Fruit fly (Drosophila melanogaster) whole organism, embryonic: Measurements from ENCODE around the gene CdGAPr.

Source experiments
- Adf1 ChIP-seq: fragments of 200-800 bp; sonication (Bioruptor generic); IDR thresholded peaks from 2 replicates; pipeline ENCODE4 v1.3.6; 2022; ENCODE audit warnings: missing biosample characterization, missing genetic modification characterization
- BEAF-32 ChIP-seq: fragments of 200-800 bp; sonication (Bioruptor generic); optimal IDR thresholded peaks from 3 replicates; lab custom pipeline; 2017; ENCODE audit warnings: missing biosample characterization, missing genetic modification characterization, mild to moderate bottlenecking, moderate library complexity, missing genetic modification reagents
- Blimp-1 ChIP-seq: fragments of 200-800 bp; sonication (Bioruptor generic); optimal IDR thresholded peaks from 3 replicates; lab custom pipeline; 2018; ENCODE audit warnings: missing biosample characterization, missing genetic modification characterization, mild to moderate bottlenecking, moderate library complexity, missing genetic modification reagents
- CG11696 ChIP-seq: fragments of 200-800 bp; sonication (Bioruptor generic); IDR thresholded peaks from 2 replicates; pipeline ENCODE4 v1.3.6; 2022; ENCODE audit warnings: missing biosample characterization, missing genetic modification characterization
- CG12391 ChIP-seq: fragments of 200-800 bp; sonication (Bioruptor generic); optimal IDR thresholded peaks from 3 replicates; lab custom pipeline; 2018; ENCODE audit warnings: missing biosample characterization, mild to moderate bottlenecking, missing genetic modification characterization, moderate library complexity
- CG12659 ChIP-seq: fragments of 200-800 bp; sonication (Bioruptor generic); optimal IDR thresholded peaks from 3 replicates; lab custom pipeline; 2017; ENCODE audit warnings: mild to moderate bottlenecking, missing biosample characterization, missing genetic modification reagents, missing genetic modification characterization
- CG15073 ChIP-seq: fragments of 200-800 bp; sonication (Bioruptor generic); optimal IDR thresholded peaks from 2 replicates; lab custom pipeline; 2016; ENCODE audit warnings: missing biosample characterization, missing genetic modification characterization
- CG15601 ChIP-seq: fragments of 200-800 bp; sonication (Bioruptor generic); optimal IDR thresholded peaks from 3 replicates; lab custom pipeline; 2019; ENCODE audit warnings: missing biosample characterization, mild to moderate bottlenecking, missing genetic modification characterization, moderate library complexity
- CG17829 ChIP-seq: fragments of 200-800 bp; optimal IDR thresholded peaks from 2 replicates; lab custom pipeline; 2019; ENCODE audit warnings: missing biosample characterization, mild to moderate bottlenecking, missing genetic modification characterization, moderate library complexity
- CG2199 ChIP-seq: fragments of 200-800 bp; sonication (Bioruptor generic); IDR thresholded peaks from 3 replicates; pipeline ENCODE4 v1.3.6; 2022; ENCODE audit warnings: missing biosample characterization, missing genetic modification characterization
- CG30020 ChIP-seq: fragments of 200-800 bp; optimal IDR thresholded peaks from 2 replicates; lab custom pipeline; 2019; ENCODE audit warnings: missing biosample characterization, mild to moderate bottlenecking, missing genetic modification characterization, moderate library complexity
- CG31365 ChIP-seq: fragments of 200-800 bp; sonication (Bioruptor generic); optimal IDR thresholded peaks from 2 replicates; lab custom pipeline; 2018; ENCODE audit warnings: missing biosample characterization, mild to moderate bottlenecking, missing genetic modification characterization
- CG32532 ChIP-seq: fragments of 200-800 bp; sonication (Bioruptor generic); IDR thresholded peaks from 2 replicates; pipeline ENCODE4 v1.3.6; 2022; ENCODE audit warnings: missing biosample characterization, missing genetic modification characterization
- CG32767 ChIP-seq: fragments of 200-800 bp; sonication (Bioruptor generic); IDR thresholded peaks from 2 replicates; pipeline ENCODE4 v1.3.6; 2022; ENCODE audit warnings: missing biosample characterization, missing genetic modification characterization
- CG4424 ChIP-seq: fragments of 200-800 bp; sonication (Bioruptor generic); optimal IDR thresholded peaks from 3 replicates; lab custom pipeline; 2016; ENCODE audit warnings: missing biosample characterization, missing genetic modification characterization
- CG4617 ChIP-seq: fragments of 200-800 bp; sonication (Bioruptor generic); optimal IDR thresholded peaks from 3 replicates; lab custom pipeline; 2016; ENCODE audit warnings: missing biosample characterization, missing genetic modification characterization, borderline replicate concordance
- CG7372 ChIP-seq: fragments of 200-800 bp; sonication (Bioruptor generic); IDR thresholded peaks from 2 replicates; pipeline ENCODE4 v1.3.6; 2022; ENCODE audit warnings: missing biosample characterization, missing genetic modification characterization
- CG8290 ChIP-seq, 3 experiments: fragments of 200-800 bp; sonication (Bioruptor generic); optimal IDR thresholded peaks; 2 replicates each; lab custom pipeline; 2016 to 2019; ENCODE audit warnings: missing biosample characterization in 3 of 3, missing genetic modification characterization in 3 of 3, mild to moderate bottlenecking in 2 of 3, moderate library complexity in 1 of 3
- CG9817 ChIP-seq: fragments of 200-800 bp; sonication (Bioruptor generic); optimal IDR thresholded peaks from 2 replicates; lab custom pipeline; 2018; ENCODE audit warnings: missing biosample characterization, mild to moderate bottlenecking, missing genetic modification characterization, moderate library complexity
- D19A ChIP-seq: fragments of 200-800 bp; optimal IDR thresholded peaks from 3 replicates; lab custom pipeline; 2019; ENCODE audit warnings: missing biosample characterization, mild to moderate bottlenecking, missing genetic modification characterization, moderate library complexity
- Dp ChIP-seq: fragments of 200-800 bp; sonication (Bioruptor generic); optimal IDR thresholded peaks from 2 replicates; lab custom pipeline; 2018; ENCODE audit warnings: missing biosample characterization, mild to moderate bottlenecking, missing genetic modification characterization, moderate library complexity
- E2f2 ChIP-seq: fragments of 200-800 bp; sonication (Bioruptor generic); IDR thresholded peaks from 2 replicates; pipeline ENCODE4 v1.3.6; 2022; ENCODE audit warnings: missing biosample characterization, missing genetic modification characterization
- HLHmδ ChIP-seq: fragments of 200-800 bp; sonication (Bioruptor generic); optimal IDR thresholded peaks from 2 replicates; lab custom pipeline; 2018; ENCODE audit warnings: missing biosample characterization, mild to moderate bottlenecking, missing genetic modification characterization, moderate library complexity
- HmgD ChIP-seq: fragments of 200-800 bp; sonication (Bioruptor generic); optimal IDR thresholded peaks from 3 replicates; lab custom pipeline; 2016; ENCODE audit warnings: missing biosample characterization, missing genetic modification characterization
- Lhr ChIP-seq: fragments of 200-800 bp; sonication (Bioruptor generic); optimal IDR thresholded peaks from 3 replicates; lab custom pipeline; 2017; ENCODE audit warnings: mild to moderate bottlenecking, missing biosample characterization, missing genetic modification reagents, missing genetic modification characterization
- Med ChIP-seq: fragments of 200-800 bp; sonication (Bioruptor generic); peaks from one replicate; lab custom pipeline; 2016; ENCODE audit warnings: missing biosample characterization, missing genetic modification characterization, mild to moderate bottlenecking, inconsistent platforms, moderate library complexity
- Meics ChIP-seq: fragments of 200-800 bp; sonication (Bioruptor generic); optimal IDR thresholded peaks from 2 replicates; lab custom pipeline; 2017; ENCODE audit warnings: missing biosample characterization, mild to moderate bottlenecking, missing genetic modification characterization
- Mes4 ChIP-seq: fragments of 200-800 bp; sonication (Bioruptor generic); optimal IDR thresholded peaks from 2 replicates; lab custom pipeline; 2016; ENCODE audit warnings: missing biosample characterization, missing genetic modification characterization
- Nf-YC ChIP-seq: fragments of 200-800 bp; optimal IDR thresholded peaks from 3 replicates; lab custom pipeline; 2019; ENCODE audit warnings: missing biosample characterization, mild to moderate bottlenecking, missing genetic modification characterization, moderate library complexity
- Poxn ChIP-seq: fragments of 200-800 bp; sonication (Bioruptor generic); IDR thresholded peaks from 2 replicates; pipeline ENCODE4 v1.3.6; 2022; ENCODE audit warnings: missing biosample characterization, missing genetic modification characterization
- Trl ChIP-seq, 3 experiments: fragments of >200 bp in 2 of 3; fragments of 200-800 bp in 1 of 3; sonication (Bioruptor generic) in 1 of 3; optimal IDR thresholded peaks; 2 replicates in 1 of 3; 3 replicates in 2 of 3; lab custom pipeline; 2016 to 2017; ENCODE audit warnings: missing biosample characterization in 1 of 3, missing genetic modification characterization in 1 of 3
- aop ChIP-seq: fragments of 200-800 bp; sonication (Bioruptor generic); IDR thresholded peaks from 2 replicates; pipeline ENCODE4 v1.3.6; 2022; ENCODE audit warnings: missing biosample characterization, missing genetic modification characterization
- caup ChIP-seq: fragments of 200-800 bp; sonication (Bioruptor generic); optimal IDR thresholded peaks from 3 replicates; lab custom pipeline; 2017; ENCODE audit warnings: missing biosample characterization, mild to moderate bottlenecking, missing genetic modification characterization, moderate library complexity; ENCODE audit not compliant: severe bottlenecking
- cwo ChIP-seq: fragments of 200-800 bp; sonication (Bioruptor generic); optimal IDR thresholded peaks from 3 replicates; lab custom pipeline; 2017; ENCODE audit warnings: missing biosample characterization, missing genetic modification characterization, mild to moderate bottlenecking, moderate library complexity, missing genetic modification reagents
- ems ChIP-seq: fragments of 200-800 bp; sonication (Bioruptor generic); optimal IDR thresholded peaks from 3 replicates; lab custom pipeline; 2016; ENCODE audit warnings: missing biosample characterization, missing genetic modification characterization
- insv ChIP-seq, 2 experiments: fragments of 200-800 bp; sonication (Bioruptor generic); optimal IDR thresholded peaks; 3 replicates each; lab custom pipeline; 2016 to 2018; ENCODE audit warnings: missing biosample characterization in 2 of 2, missing genetic modification characterization in 2 of 2
- mirr ChIP-seq: fragments of 200-800 bp; sonication (Bioruptor generic); optimal IDR thresholded peaks from 3 replicates; lab custom pipeline; 2018; ENCODE audit warnings: missing biosample characterization, mild to moderate bottlenecking, missing genetic modification characterization
- nmo ChIP-seq: fragments of 200-800 bp; sonication (Bioruptor generic); optimal IDR thresholded peaks from 2 replicates; lab custom pipeline; 2018; ENCODE audit warnings: missing biosample characterization, mild to moderate bottlenecking, missing genetic modification characterization, moderate library complexity
- pan ChIP-seq, 4 experiments: fragments of >200 bp in 3 of 4; fragments of 200-800 bp in 1 of 4; sonication (Bioruptor generic) in 1 of 4; optimal IDR thresholded peaks in 3 of 4; IDR thresholded peaks in 1 of 4; 2 replicates each; pipeline versions ENCODE4 v1.3.6 to Lab custom; 2017 to 2022; ENCODE audit warnings: missing biosample characterization in 2 of 4, missing genetic modification characterization in 2 of 4, mixed read lengths in 1 of 4
- run ChIP-seq: fragments of 200-800 bp; sonication (Bioruptor generic); optimal IDR thresholded peaks from 3 replicates; lab custom pipeline; 2018; ENCODE audit warnings: missing biosample characterization, mild to moderate bottlenecking, missing genetic modification characterization
- slbo ChIP-seq: fragments of 200-800 bp; sonication (Bioruptor generic); IDR thresholded peaks from 2 replicates; pipeline ENCODE4 v1.3.6; 2022; ENCODE audit warnings: missing biosample characterization, missing genetic modification characterization
- sna ChIP-seq: fragments of 200-800 bp; sonication (Bioruptor generic); IDR thresholded peaks from 2 replicates; pipeline ENCODE4 v1.3.6; 2022; ENCODE audit warnings: missing biosample characterization, missing genetic modification characterization; ENCODE audit not compliant: partially characterized antibody
- sob ChIP-seq: fragments of 200-800 bp; sonication (Bioruptor generic); IDR thresholded peaks from 2 replicates; pipeline ENCODE4 v1.3.6; 2022; ENCODE audit warnings: missing biosample characterization, missing genetic modification characterization
- ssp ChIP-seq: fragments of 200-800 bp; sonication (Bioruptor generic); IDR thresholded peaks from 2 replicates; pipeline ENCODE4 v1.3.6; 2022; ENCODE audit warnings: missing biosample characterization, missing genetic modification characterization
- stwl ChIP-seq: fragments of 200-800 bp; sonication (Bioruptor generic); optimal IDR thresholded peaks from 3 replicates; lab custom pipeline; 2018; ENCODE audit warnings: missing biosample characterization, mild to moderate bottlenecking, missing genetic modification characterization, moderate library complexity

CdGAPr gene

DNA sequence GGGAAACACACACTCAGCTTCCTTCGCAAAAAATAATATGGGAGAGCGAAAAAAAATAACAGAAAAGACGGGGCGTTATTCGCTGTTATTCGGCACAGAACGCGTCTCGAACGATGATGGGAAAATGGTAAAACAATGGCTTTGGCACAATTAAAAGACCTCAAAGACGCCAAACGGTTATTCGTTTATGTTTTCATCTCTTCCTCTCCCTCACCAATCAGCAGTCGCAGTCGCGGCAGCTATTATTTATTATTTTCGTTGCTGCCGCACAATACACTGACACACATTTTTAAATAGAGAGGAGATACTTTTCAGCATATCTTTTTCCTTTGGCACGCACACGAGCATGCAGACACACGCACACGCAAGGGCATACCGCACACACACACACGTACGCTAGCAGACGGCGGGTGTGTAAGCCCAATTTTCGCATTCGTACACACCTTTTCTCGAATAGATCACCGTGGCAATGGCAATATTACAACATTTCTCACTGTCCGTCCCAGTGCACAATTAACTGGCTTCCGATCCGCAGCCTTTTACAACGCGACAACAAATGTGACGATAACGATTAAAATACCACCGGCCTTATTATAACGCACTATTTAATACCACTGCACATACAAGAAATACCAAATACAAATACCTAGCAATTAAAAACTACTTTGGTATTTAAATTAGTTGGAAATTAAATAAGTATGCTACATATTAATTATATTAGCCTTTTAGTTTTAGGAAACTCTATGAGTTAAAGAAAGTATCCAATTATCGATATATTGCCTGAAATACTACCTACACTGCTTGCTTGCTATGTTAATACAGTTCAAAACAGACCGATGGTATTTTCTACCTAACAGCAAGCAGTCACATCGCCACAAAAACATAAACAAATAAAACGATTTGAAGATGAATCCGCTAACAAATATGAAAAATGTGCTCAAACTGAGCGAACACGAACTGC is at the start of gene CdGAPr, which contains the start of gene CG10466 (continued):
- TF ChIP-seq cwo (GFP tag; lab: Kevin White, UChicago): no peak
- TF ChIP-seq insv (GFP tag; optimal IDR thresholded peaks at IDR 0.05; lab: Kevin White, UChicago): peak in 1 of 2 experiments; percentile 9
- peak; percentile 62 for TF ChIP-seq BEAF-32 (GFP tag; lab: Kevin White, UChicago)
- TF ChIP-seq CG4424: peak; percentile 25
- peak; percentile 15 for TF ChIP-seq run (tag; lab: Kevin White, UChicago)
- no peak for TF ChIP-seq HmgD
- TF ChIP-seq Nf-YC (tag; lab: Kevin White, UChicago): peak; percentile 21
- TF ChIP-seq ssp: 0 out of 2 replicates have a peak, but pooled peaks have one; percentile 12
- peak; percentile 65 for TF ChIP-seq CG30020 (tag; lab: Kevin White, UChicago)
- TF ChIP-seq mirr: peak; percentile 26
- no peak for TF ChIP-seq CG32767 (GFP tag; lab: Robert Waterston, UW)
- TF ChIP-seq stwl (tag; lab: Kevin White, UChicago): peak; percentile 84
- no peak for TF ChIP-seq CG7372
- TF ChIP-seq Dp (GFP tag; lab: Kevin White, UChicago): peak; percentile 38
- TF ChIP-seq CG32532 (GFP tag; lab: Robert Waterston, UW): peak; percentile 42; the same call in 1 of the 2 replicates
- TF ChIP-seq CG12391 (tag; lab: Kevin White, UChicago): peak; percentile 16
- TF ChIP-seq CG2199 (GFP tag; lab: Robert Waterston, UW): no peak
- no peak for TF ChIP-seq Poxn (GFP tag; lab: Robert Waterston, UW)
- TF ChIP-seq D19A: peak; percentile 50
- peak; percentile 29 for TF ChIP-seq CG4617 (GFP tag; lab: Kevin White, UChicago)
- no peak for TF ChIP-seq CG15073 (GFP tag; lab: Kevin White, UChicago)
- TF ChIP-seq Blimp-1 (GFP tag; lab: Kevin White, UChicago): peak; percentile 24
- TF ChIP-seq pan (optimal IDR thresholded peaks at IDR 0.05; lab: Kevin White, UChicago): no peak
- no peak for TF ChIP-seq pan (GFP tag; optimal IDR thresholded peaks at IDR 0.05 in 1 of 2, IDR thresholded peaks at IDR 0.05 in 1 of 2)
- TF ChIP-seq HLHmδ (GFP tag; lab: Kevin White, UChicago): peak; percentile 65
- TF ChIP-seq CG12659 (GFP tag; lab: Kevin White, UChicago): peak; percentile 85
- TF ChIP-seq E2f2: peak; percentile 5; the same call in 1 of the 2 replicates
- TF ChIP-seq ems (GFP tag; lab: Kevin White, UChicago): no peak
- TF ChIP-seq Mes4 (GFP tag; lab: Kevin White, UChicago): peak; percentile 1
- peak; percentile 18; the same call in 1 of the 2 replicates for TF ChIP-seq aop
- peak; percentile 42 for TF ChIP-seq slbo (GFP tag; lab: Robert Waterston, UW)
- peak; percentile 88 for TF ChIP-seq Lhr (GFP tag; lab: Kevin White, UChicago)
- TF ChIP-seq caup (GFP tag; lab: Kevin White, UChicago): peak; percentile 0
- peak; percentile 93 for TF ChIP-seq CG31365
- TF ChIP-seq CG9817 (tag; lab: Kevin White, UChicago): no peak
- peak; percentile 76 for TF ChIP-seq nmo
- TF ChIP-seq sob (GFP tag; lab: Robert Waterston, UW): 0 out of 2 replicates have a peak, but pooled peaks have one; percentile 25
- TF ChIP-seq sna (GFP tag; lab: Robert Waterston, UW): peak; percentile 22; the same call in 1 of the 2 replicates
- peak; percentile 14 for TF ChIP-seq Meics (GFP tag; lab: Kevin White, UChicago)
- no peak for TF ChIP-seq CG11696 (GFP tag; lab: Robert Waterston, UW)
- TF ChIP-seq Trl (optimal IDR thresholded peaks at IDR 0.05; lab: Kevin White, UChicago): peak in 1 of 2 experiments; percentile 19
- TF ChIP-seq Trl (GFP tag; optimal IDR thresholded peaks at IDR 0.05; lab: Kevin White, UChicago): no peak
- TF ChIP-seq Med (GFP tag; lab: Kevin White, UChicago): peak; percentile 71
- TF ChIP-seq Adf1 (GFP tag; lab: Robert Waterston, UW): no peak
- peak; percentile 23 for TF ChIP-seq CG15601 (tag; lab: Kevin White, UChicago)
- no peak for TF ChIP-seq CG8290 (GFP tag; optimal IDR thresholded peaks at IDR 0.05; lab: Kevin White, UChicago)
- TF ChIP-seq CG8290 (tag; optimal IDR thresholded peaks at IDR 0.05; lab: Kevin White, UChicago): peak in 1 of 2 experiments; percentile 58
- TF ChIP-seq CG17829 (tag; lab: Kevin White, UChicago): peak; percentile 45
